Worm (Caenorhabditis elegans) whole organism, mixed stage, embryonic: ENCODE measurements around the gene nsun-1.

Source experiments
- ceh-39 ChIP-seq: fragments of 150-350 bp; optimal IDR thresholded peaks from 2 replicates; lab custom pipeline; 2014; ENCODE audit warnings: missing biosample characterization, missing genetic modification characterization
- nhr-12 ChIP-seq: fragments of 150-350 bp; optimal IDR thresholded peaks from 2 replicates; lab custom pipeline; 2014; ENCODE audit warnings: missing biosample characterization, missing genetic modification characterization
- nhr-237 ChIP-seq: fragments of 150-350 bp; optimal IDR thresholded peaks from 2 replicates; lab custom pipeline; 2014; ENCODE audit warnings: missing biosample characterization, missing genetic modification characterization
- pha-4 ChIP-seq: fragments of 150-350 bp; optimal IDR thresholded peaks from 2 replicates; lab custom pipeline; 2018; ENCODE audit warnings: missing biosample characterization, missing genetic modification reagents, missing genetic modification characterization

DNA sequence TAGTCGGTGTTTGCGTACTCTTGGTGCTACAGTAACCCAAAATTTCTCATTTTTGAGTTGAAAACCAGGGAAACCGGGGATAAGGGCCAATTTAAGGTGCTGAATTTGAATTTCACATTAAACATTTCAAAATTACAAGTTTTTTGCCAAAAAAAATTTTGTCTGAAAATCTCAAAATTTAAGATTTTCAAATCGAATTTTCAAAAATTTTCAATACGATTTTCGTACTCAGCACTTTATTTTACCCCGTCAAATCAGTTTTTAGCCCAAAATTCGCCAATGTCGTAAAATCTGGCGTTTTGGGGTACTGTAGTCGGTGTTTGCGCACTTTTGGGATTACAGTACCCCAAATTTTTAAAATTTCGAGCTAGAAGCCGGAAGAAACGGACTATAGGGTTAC is 14.9 kb downstream of the nsun-1 start, which contains the start of gene W10D9.3:
- TF ChIP-seq pha-4 (tag; lab: Kevin White, UChicago) (no peak), nhr-237 (no peak), nhr-12 (tag; lab: Kevin White, UChicago) (no peak), ceh-39 (tag; lab: Kevin White, UChicago) (no peak)
